Worm (Caenorhabditis elegans): ENCODE data around the gene H14A12.3.

DNA sequence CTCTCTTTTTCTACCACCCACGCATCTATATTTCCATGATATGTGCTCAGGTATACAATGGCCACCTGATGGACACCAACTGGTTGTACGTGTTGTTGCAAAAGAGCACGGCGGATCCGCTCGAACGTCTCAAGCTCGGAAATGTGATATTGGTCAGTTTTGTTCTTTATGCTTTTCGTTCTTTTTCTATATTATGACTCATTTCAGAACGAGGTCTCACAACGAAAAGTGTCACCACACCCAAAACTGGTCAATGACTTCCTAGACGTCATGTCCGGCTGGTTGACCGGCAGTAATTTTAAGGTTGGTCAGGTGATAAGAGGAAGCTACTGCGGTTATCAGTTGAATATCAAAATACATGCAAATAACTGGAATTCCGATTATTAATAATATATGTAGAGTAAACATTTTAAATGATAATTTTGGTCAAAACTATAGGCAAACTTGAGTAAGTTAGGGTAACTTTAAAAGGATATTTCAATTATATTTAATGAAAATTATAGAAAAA lies 44.6 kb downstream of the H14A12.3 start, which contains the start of gene cls-1:
- TF ChIP-seq pqm-1 (tag; optimal IDR thresholded peaks at IDR 0.05) (no peak), ama-1 (optimal IDR thresholded peaks at IDR 0.05) (no peak), pat-9 (tag; optimal IDR thresholded peaks at IDR 0.05) (no peak), rnt-1 (tag; optimal IDR thresholded peaks at IDR 0.05) (no peak)

Measured in whole organism, late embryonic.